Worm (Caenorhabditis elegans) whole organism, L2 larva: Measurements from ENCODE around the gene sut-1.

ENCODE experiments used
- C34F6.9 ChIP-seq: fragments of 150-350 bp; optimal IDR thresholded peaks from 2 replicates; lab custom pipeline; 2014; ENCODE audit warnings: missing biosample characterization, missing genetic modification characterization
- ZK546.5 ChIP-seq: sonication (generic microtip); optimal IDR thresholded peaks from 2 replicates; lab custom pipeline; 2017; ENCODE audit warnings: missing biosample characterization, missing genetic modification characterization
- blmp-1 ChIP-seq: sonication (generic microtip); optimal IDR thresholded peaks from 2 replicates; lab custom pipeline; 2017; ENCODE audit warnings: missing genetic modification characterization, mild to moderate bottlenecking, missing compliant biosample characterization, antibody characterized with exemption, moderate library complexity; ENCODE audit not compliant: insufficient read depth
- crh-2 ChIP-seq: sonication (generic microtip); optimal IDR thresholded peaks from 2 replicates; lab custom pipeline; 2017; ENCODE audit warnings: missing biosample characterization, missing genetic modification characterization
- dmd-4 ChIP-seq: sonication (generic microtip); optimal IDR thresholded peaks from 2 replicates; lab custom pipeline; 2017; ENCODE audit warnings: missing biosample characterization, missing genetic modification characterization
- fos-1 ChIP-seq: fragments of 150-350 bp; optimal IDR thresholded peaks from 2 replicates; lab custom pipeline; 2014; ENCODE audit warnings: missing biosample characterization, missing genetic modification characterization
- gmeb-1 ChIP-seq: fragments of 150-350 bp; optimal IDR thresholded peaks from 2 replicates; lab custom pipeline; 2014; ENCODE audit warnings: missing biosample characterization, missing genetic modification characterization
- lin-11 ChIP-seq: fragments of 150-350 bp; sonication (generic microtip); optimal IDR thresholded peaks from 2 replicates; lab custom pipeline; 2014; ENCODE audit warnings: missing biosample characterization, missing genetic modification characterization, inconsistent platforms, mixed read lengths
- lin-39 ChIP-seq: fragments of 150-350 bp; optimal IDR thresholded peaks from 2 replicates; lab custom pipeline; 2014; ENCODE audit warnings: missing biosample characterization, missing genetic modification reagents, missing genetic modification characterization
- mab-5 ChIP-seq: fragments of 150-350 bp; optimal IDR thresholded peaks from 2 replicates; lab custom pipeline; 2014; ENCODE audit warnings: missing biosample characterization, missing genetic modification characterization
- nhr-11 ChIP-seq: fragments of 150-350 bp; optimal IDR thresholded peaks from 2 replicates; lab custom pipeline; 2014; ENCODE audit warnings: missing biosample characterization, missing genetic modification characterization
- nhr-237 ChIP-seq: fragments of 150-350 bp; optimal IDR thresholded peaks from 2 replicates; lab custom pipeline; 2014; ENCODE audit warnings: missing biosample characterization, missing genetic modification characterization
- nhr-25 ChIP-seq: fragments of 150-350 bp; sonication (generic microtip); optimal IDR thresholded peaks from 3 replicates; lab custom pipeline; 2014; ENCODE audit warnings: missing biosample characterization, missing genetic modification characterization
- nhr-6 ChIP-seq: fragments of 150-350 bp; optimal IDR thresholded peaks from 2 replicates; lab custom pipeline; 2014; ENCODE audit warnings: missing biosample characterization, missing genetic modification characterization
- nhr-77 ChIP-seq: fragments of 150-350 bp; optimal IDR thresholded peaks from 2 replicates; lab custom pipeline; 2014; ENCODE audit warnings: missing biosample characterization, missing genetic modification characterization
- skn-1 ChIP-seq: sonication (generic microtip); optimal IDR thresholded peaks from 2 replicates; lab custom pipeline; 2017; ENCODE audit warnings: missing biosample characterization, missing genetic modification characterization
- sma-3 ChIP-seq: sonication (generic microtip); optimal IDR thresholded peaks from 2 replicates; lab custom pipeline; 2016; ENCODE audit warnings: missing genetic modification reagents, missing genetic modification characterization, missing compliant biosample characterization
- unc-62 ChIP-seq: fragments of 150-350 bp; optimal IDR thresholded peaks from 2 replicates; lab custom pipeline; 2014; ENCODE audit warnings: missing biosample characterization, missing genetic modification reagents, missing genetic modification characterization
- ztf-4 ChIP-seq: fragments of 150-350 bp; optimal IDR thresholded peaks from 2 replicates; lab custom pipeline; 2014; ENCODE audit warnings: missing biosample characterization, missing genetic modification characterization

Gene sut-1

ce11 chrII:1082859-1083258, 40.2 kb downstream of the sut-1 start, which contains the start of gene K02E7.1:
K02E7.1 (plus strand) TSS chrII:1083159.
- TF ChIP-seq mab-5 (tag; lab: Kevin White, UChicago) = no peak
- TF ChIP-seq nhr-25 (tag; lab: Kevin White, UChicago) = no peak
- no peak for TF ChIP-seq nhr-237 (tag; lab: Kevin White, UChicago)

DNA sequence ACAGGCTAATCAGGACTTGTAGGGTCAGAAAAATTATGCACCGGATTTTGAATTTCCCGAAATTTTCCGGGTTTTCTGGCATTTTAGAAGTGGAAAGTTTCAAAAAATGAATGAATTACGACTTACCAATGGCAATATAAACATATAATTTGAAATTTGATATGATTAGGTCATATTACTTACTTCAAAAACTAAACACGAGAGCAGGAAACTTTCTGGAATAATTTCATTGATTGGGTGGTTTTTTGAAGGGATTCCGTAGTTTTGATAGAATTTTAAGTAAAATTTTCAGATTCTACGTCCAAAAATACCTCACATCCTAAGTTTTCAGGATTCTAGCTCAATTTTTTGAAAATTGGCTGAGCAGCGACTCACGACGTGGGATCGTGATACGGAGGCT, 47.6 kb downstream of the sut-1 start, which contains the start of gene K02E7.11:
Gene K02E7.11 (minus strand): TSS at position 101 of the 400 bp plus-strand sequence.
- TF ChIP-seq nhr-6 (tag; lab: Kevin White, UChicago) = no peak
- TF ChIP-seq C34F6.9 (tag; lab: Kevin White, UChicago) = no peak
- TF ChIP-seq skn-1 (tag; lab: Kevin White, UChicago) = no peak
- no peak for TF ChIP-seq nhr-11 (tag; lab: Kevin White, UChicago)
- TF ChIP-seq, all 48 proteins: peak for 0

DNA sequence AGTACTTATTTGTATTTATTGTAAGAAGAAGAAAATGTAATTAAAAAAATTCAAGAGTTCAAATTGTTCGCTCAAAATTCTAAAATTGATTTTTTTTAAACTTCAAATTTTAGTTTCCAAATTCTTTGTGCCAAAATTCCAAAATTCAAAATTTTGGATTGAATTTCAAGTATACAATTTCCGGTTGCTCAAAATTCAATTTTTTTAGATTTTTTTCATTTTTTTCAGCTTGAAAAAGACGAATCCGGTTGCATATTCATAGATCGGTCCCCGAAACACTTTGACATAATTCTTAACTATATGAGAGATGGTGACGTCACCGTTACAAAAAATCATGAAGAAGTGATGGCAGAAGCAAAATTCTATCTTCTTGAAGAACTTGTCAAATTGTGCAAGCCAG, 51.0 kb downstream of the sut-1 start, which contains the start of gene K02E7.4:
Gene K02E7.4 (plus strand): TSS at position 301 of the 400 bp plus-strand sequence.
- TF ChIP-seq blmp-1 (tag; lab: Kevin White, UChicago) = no peak
- no peak for TF ChIP-seq lin-11 (tag; lab: Kevin White, UChicago)
- no peak for TF ChIP-seq ztf-4 (tag; lab: Kevin White, UChicago)
- no peak for TF ChIP-seq C34F6.9 (tag; lab: Kevin White, UChicago)
- no peak for TF ChIP-seq sma-3 (GFP tag; lab: Kevin White, UChicago)
- no peak for TF ChIP-seq nhr-11 (tag; lab: Kevin White, UChicago)

- TF ChIP-seq dmd-4 (tag; lab: Kevin White, UChicago) (no peak), nhr-77 (no peak), crh-2 (tag; lab: Kevin White, UChicago) (no peak), ZK546.5 (tag; lab: Kevin White, UChicago) (no peak), lin-39 (tag; lab: Kevin White, UChicago) (no peak), C34F6.9 (tag; lab: Kevin White, UChicago) (no peak), fos-1 (tag; lab: Kevin White, UChicago) (no peak), lin-11 (tag; lab: Kevin White, UChicago) (no peak), gmeb-1 (tag; lab: Kevin White, UChicago) (no peak), unc-62 (no peak)
Measured at ce11 chrII:1071432-1071831, 51.6 kb downstream of the sut-1 start.
